Fruit fly (Drosophila melanogaster): ENCODE measurements around the gene CG34117.

Gene CG34117

DNA sequence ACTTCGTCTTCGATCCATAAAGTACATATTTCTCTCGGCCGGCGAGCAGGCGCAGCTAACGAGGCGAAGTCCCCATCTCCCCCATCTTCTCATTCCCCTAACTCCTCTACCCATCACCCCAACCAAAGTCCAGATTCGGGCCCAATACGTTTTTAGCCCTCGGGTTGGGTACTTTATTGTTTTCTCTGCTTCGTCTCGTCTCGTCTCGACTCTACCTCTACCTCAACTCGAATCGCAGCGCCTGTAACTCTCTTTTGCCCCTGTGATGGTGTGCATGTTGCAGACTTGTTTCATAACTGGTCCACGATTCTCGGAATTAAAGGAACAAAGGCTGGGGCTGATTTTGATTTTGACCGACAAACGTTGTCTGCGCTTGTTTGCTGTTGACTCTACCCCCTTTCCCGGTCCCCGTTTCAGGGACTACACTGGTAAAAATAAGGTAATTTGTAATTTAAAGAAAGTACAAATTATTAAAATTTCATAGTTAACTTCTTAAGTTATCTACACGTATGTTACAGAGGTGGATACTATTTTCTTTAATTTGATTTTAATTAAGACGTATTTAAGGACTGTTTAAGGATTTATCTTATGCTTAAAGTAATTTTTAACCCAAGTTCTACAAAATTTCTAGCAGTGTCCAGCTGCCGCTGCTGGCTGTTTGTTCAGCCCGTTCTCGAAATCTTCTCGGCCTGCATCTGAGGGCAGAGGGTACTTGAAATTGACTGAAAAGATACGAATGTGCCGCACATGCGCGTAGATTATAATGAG lies 21.0 kb downstream of the CG34117 start (continued):
- TF ChIP-seq CG11294 (GFP tag; IDR thresholded peaks at IDR 0.05) = 0 out of 2 replicates have a peak, but pooled peaks have one; percentile 26
- peak; percentile 80 for TF ChIP-seq Blimp-1 (GFP tag; optimal IDR thresholded peaks at IDR 0.05)
- peak; percentile 81 for TF ChIP-seq pdm3 (GFP tag; optimal IDR thresholded peaks at IDR 0.05)
- TF ChIP-seq Ets21C (GFP tag; optimal IDR thresholded peaks at IDR 0.05) = peak; percentile 74
- peak; percentile 88 to 90 for TF ChIP-seq ss (GFP tag; optimal IDR thresholded peaks at IDR 0.05)
- TF ChIP-seq fkh (GFP tag; optimal IDR thresholded peaks at IDR 0.05) = peak; percentile 66
- TF ChIP-seq OdsH (GFP tag; optimal IDR thresholded peaks at IDR 0.05) = peak; percentile 71
- peak; percentile 54; the same call in 2 of the 3 replicates for TF ChIP-seq CG8119 (GFP tag; IDR thresholded peaks at IDR 0.05)
- TF ChIP-seq Eip93F (GFP tag; optimal IDR thresholded peaks at IDR 0.05) = peak; percentile 78
- no peak for TF ChIP-seq dac (GFP tag; optimal IDR thresholded peaks at IDR 0.05)
- peak; percentile 91 for TF ChIP-seq CG6792 (GFP tag; optimal IDR thresholded peaks at IDR 0.05)
- peak; percentile 88 for TF ChIP-seq Ets96B (tag; optimal IDR thresholded peaks at IDR 0.05)
- peak; percentile 82 for TF ChIP-seq CG16779 (tag; optimal IDR thresholded peaks at IDR 0.05)
- peak; percentile 52 for TF ChIP-seq eg (GFP tag; IDR thresholded peaks at IDR 0.05)

DNA sequence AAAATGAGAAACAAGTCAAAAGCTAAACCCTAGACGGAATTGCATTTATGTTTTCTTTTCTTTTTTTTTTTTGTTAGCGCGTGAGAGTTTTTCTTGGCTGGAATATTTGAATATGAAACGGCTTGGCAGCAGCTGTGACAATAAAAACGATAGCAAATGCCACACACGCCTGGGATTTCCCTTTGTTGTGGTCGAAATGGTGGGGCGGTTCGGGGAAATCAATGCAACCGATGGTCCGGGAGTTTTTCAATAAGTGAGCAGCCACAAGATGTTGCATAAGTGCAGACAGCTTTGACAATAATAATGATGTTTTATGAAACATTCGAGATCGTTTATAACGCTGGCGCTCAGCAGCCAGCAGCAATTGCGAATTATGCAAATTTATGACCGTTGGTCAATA lies 23.1 kb downstream of the CG34117 start:
- TF ChIP-seq pdm3 (GFP tag; optimal IDR thresholded peaks at IDR 0.05) (no peak), salr (GFP tag; optimal IDR thresholded peaks at IDR 0.05) (no peak), CG6276 (GFP tag; optimal IDR thresholded peaks at IDR 0.05) (no peak), CG11902 (GFP tag; optimal IDR thresholded peaks at IDR 0.05) (no peak)

DNA sequence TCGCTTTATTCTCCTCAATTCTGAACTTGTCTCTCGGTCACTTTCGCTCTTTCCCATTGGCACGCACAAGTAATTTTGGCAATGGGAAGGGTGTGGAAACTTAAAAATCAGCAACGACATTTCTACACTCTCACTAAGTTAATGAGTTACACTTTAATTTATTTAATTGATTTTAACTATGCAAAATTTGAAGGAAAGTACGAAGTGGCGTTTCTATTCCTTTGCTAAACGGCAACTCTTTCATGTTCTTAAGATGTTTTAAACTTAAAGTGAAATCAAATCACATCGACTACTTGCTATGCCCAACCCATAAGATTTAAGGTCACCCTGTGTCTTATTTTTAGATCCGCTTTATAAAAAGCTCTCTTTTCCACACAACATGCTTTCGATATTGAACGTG lies 29.4 kb downstream of the CG34117 start:
- TF ChIP-seq Hr4 (GFP tag; optimal IDR thresholded peaks at IDR 0.05) (peak; percentile 50), CG15336 (GFP tag; IDR thresholded peaks at IDR 0.05) (peak; percentile 53; the same call in 1 of the 2 replicates), topi (GFP tag; optimal IDR thresholded peaks at IDR 0.05) (peak; percentile 7), CG31627 (GFP tag; optimal IDR thresholded peaks at IDR 0.05) (peak; percentile 13), cyc (GFP tag; optimal IDR thresholded peaks at IDR 0.05) (peak; percentile 21), Eip93F (GFP tag; optimal IDR thresholded peaks at IDR 0.05) (no peak), CG11902 (GFP tag; optimal IDR thresholded peaks at IDR 0.05) (no peak), net (GFP tag; optimal IDR thresholded peaks at IDR 0.05) (peak; percentile 11), Met (GFP tag; optimal IDR thresholded peaks at IDR 0.05) (peak; percentile 30), CG8119 (GFP tag; IDR thresholded peaks at IDR 0.05) (peak; percentile 58; the same call in 2 of the 3 replicates), Sox14 (GFP tag; optimal IDR thresholded peaks at IDR 0.05) (no peak), CG34406 (GFP tag; optimal IDR thresholded peaks at IDR 0.05) (no peak), Sox15 (GFP tag; optimal IDR thresholded peaks at IDR 0.05) (no peak), ss (GFP tag; optimal IDR thresholded peaks at IDR 0.05) (no peak), fd85E (GFP tag; optimal IDR thresholded peaks at IDR 0.05) (no peak), Eip78C (GFP tag) (peak; percentile 71), Blimp-1 (GFP tag; optimal IDR thresholded peaks at IDR 0.05) (no peak), Hr39 (GFP tag; optimal IDR thresholded peaks at IDR 0.05) (peak; percentile 29), Smox (GFP tag; optimal IDR thresholded peaks at IDR 0.05) (no peak), pdm3 (GFP tag; optimal IDR thresholded peaks at IDR 0.05) (no peak), CG6163 (GFP tag; IDR thresholded peaks at IDR 0.05) (no peak), CG4318 (GFP tag; optimal IDR thresholded peaks at IDR 0.05) (no peak), CG11294 (GFP tag; IDR thresholded peaks at IDR 0.05) (no peak), vri (GFP tag; optimal IDR thresholded peaks at IDR 0.05) (no peak), CG11762 (GFP tag; optimal IDR thresholded peaks at IDR 0.05; ENCODE audit: insufficient read depth) (no peak), CG10631 (GFP tag; optimal IDR thresholded peaks at IDR 0.05) (no peak), CG3032 (tag; optimal IDR thresholded peaks at IDR 0.05) (no peak), Ets96B (tag; optimal IDR thresholded peaks at IDR 0.05) (no peak), Hr38 (GFP tag; optimal IDR thresholded peaks at IDR 0.05) (no peak), CG6276 (GFP tag; optimal IDR thresholded peaks at IDR 0.05) (peak; percentile 36), CG3919 (GFP tag; optimal IDR thresholded peaks at IDR 0.05) (peak; percentile 5)
